Fruit fly (Drosophila melanogaster): ENCODE data around the gene Invadolysin.

The Invadolysin gene

DNA sequence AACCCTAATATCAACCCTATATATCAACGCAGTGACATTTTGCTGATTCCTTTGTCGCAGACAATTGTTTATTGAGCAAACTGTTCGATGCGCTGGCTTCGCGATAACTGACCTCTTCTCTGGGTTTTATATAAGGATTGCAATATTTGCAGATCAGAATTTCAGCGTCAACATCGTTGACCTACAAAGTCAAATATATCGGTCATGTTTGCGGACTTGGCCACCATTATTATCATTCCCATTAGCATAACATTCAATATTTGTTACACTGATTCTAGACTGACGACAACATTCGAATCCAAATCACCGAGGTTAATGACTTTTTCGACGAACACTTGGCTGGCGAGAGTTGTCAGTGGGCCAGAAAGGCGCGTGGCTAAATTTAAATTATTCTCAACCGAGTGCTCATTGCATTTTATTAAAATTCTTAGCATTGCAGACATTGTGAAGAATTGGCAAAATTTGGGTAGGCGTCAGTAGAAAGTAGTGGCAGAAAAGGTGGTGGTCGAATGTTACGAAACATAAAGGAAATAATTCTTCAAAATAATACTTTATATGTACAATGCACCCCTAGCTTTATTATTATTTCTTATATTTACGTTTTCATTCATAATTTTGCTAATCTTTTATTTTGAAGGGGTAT lies 24.8 kb downstream of the Invadolysin start:
- no peak for TF ChIP-seq CG4496 (GFP tag; IDR thresholded peaks at IDR 0.05)
- TF ChIP-seq CG15710 (tag; optimal IDR thresholded peaks at IDR 0.05): no peak
- TF ChIP-seq EcR (GFP tag; optimal IDR thresholded peaks at IDR 0.05): peak; percentile 73

DNA sequence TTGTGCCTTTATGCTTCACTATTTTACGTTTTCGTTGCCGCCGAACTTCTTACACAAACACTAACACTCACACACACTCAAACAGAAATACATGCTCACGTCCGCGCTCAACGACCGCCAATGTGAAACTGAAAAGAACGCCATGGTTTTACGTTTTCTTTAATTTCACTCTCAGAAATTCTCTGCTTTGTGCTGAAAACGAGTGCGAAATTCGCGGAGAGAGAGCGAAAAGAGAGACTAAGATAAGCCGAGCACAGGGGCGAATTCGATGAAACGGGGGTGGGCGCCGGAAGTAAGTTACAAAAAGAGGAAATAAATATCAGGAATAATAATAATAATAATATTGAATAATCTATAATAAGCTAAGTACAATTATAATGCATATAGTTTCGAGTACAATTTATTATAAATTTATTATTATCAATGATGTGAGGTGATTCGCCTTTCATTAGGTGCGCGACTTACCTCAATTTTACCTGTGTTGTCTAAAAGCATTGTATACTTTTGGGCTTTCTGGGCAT lies 25.9 kb downstream of the Invadolysin start, which contains the start of gene Best1:
Best1 (minus strand) TSS at position 132 of the 521 bp plus-strand sequence.
- peak; percentile 94 for TF ChIP-seq fd96Ca (GFP tag; IDR thresholded peaks at IDR 0.05)
- TF ChIP-seq CG8159 (tag; optimal IDR thresholded peaks at IDR 0.05): peak; percentile 91
- TF ChIP-seq CG4496 (GFP tag; IDR thresholded peaks at IDR 0.05): peak; percentile 95
- TF ChIP-seq CG14655 (GFP tag; optimal IDR thresholded peaks at IDR 0.05): peak; percentile 90
- peak; percentile 93 for TF ChIP-seq Pif1A (GFP tag; optimal IDR thresholded peaks at IDR 0.05)
- TF ChIP-seq CG12605 (GFP tag; IDR thresholded peaks at IDR 0.05): peak; percentile 86
- TF ChIP-seq gl (tag; optimal IDR thresholded peaks at IDR 0.05): peak; percentile 79
- peak; percentile 95 for TF ChIP-seq CG32121 (GFP tag; IDR thresholded peaks at IDR 0.05)
- peak; percentile 95 for TF ChIP-seq Ets98B (GFP tag; IDR thresholded peaks at IDR 0.05)
- TF ChIP-seq CG17806 (tag; optimal IDR thresholded peaks at IDR 0.05): peak; percentile 90
- peak; percentile 86 for TF ChIP-seq CG15710 (tag; optimal IDR thresholded peaks at IDR 0.05)
- TF ChIP-seq CG10348 (GFP tag; IDR thresholded peaks at IDR 0.05): peak; percentile 59
- peak; percentile 95 for TF ChIP-seq Pif1B (GFP tag; optimal IDR thresholded peaks at IDR 0.05)
- peak; percentile 83 for TF ChIP-seq EcR (GFP tag; optimal IDR thresholded peaks at IDR 0.05)
- TF ChIP-seq rn (GFP tag; IDR thresholded peaks at IDR 0.05): peak; percentile 67; the same call in 1 of the 2 replicates
- TF ChIP-seq Snoo (tag; optimal IDR thresholded peaks at IDR 0.05): peak; percentile 93
- TF ChIP-seq CG13204 (GFP tag; optimal IDR thresholded peaks at IDR 0.05): peak; percentile 77
- peak; percentile 81 for TF ChIP-seq CG34367 (tag; optimal IDR thresholded peaks at IDR 0.05)
- TF ChIP-seq CG9948 (tag; optimal IDR thresholded peaks at IDR 0.05): peak; percentile 86
- TF ChIP-seq D1 (tag; optimal IDR thresholded peaks at IDR 0.05): peak; percentile 94
- TF ChIP-seq CG8301 (tag; optimal IDR thresholded peaks at IDR 0.05): peak; percentile 90

dm6 chr3R:10176927-10177511 lies 32.6 kb downstream of the Invadolysin start:
- TF ChIP-seq CG32121 (GFP tag; IDR thresholded peaks at IDR 0.05) (no peak), CG10348 (GFP tag; IDR thresholded peaks at IDR 0.05) (no peak), CG9948 (tag; optimal IDR thresholded peaks at IDR 0.05) (peak; percentile 46), Pif1A (GFP tag; optimal IDR thresholded peaks at IDR 0.05) (peak; percentile 32), CG8159 (tag; optimal IDR thresholded peaks at IDR 0.05) (peak; percentile 79), CG8301 (tag; optimal IDR thresholded peaks at IDR 0.05) (peak; percentile 8), CG4496 (GFP tag; IDR thresholded peaks at IDR 0.05) (no peak), CG17806 (tag; optimal IDR thresholded peaks at IDR 0.05) (peak; percentile 46), CG34367 (tag; optimal IDR thresholded peaks at IDR 0.05) (peak; percentile 44), CG15710 (tag; optimal IDR thresholded peaks at IDR 0.05) (peak; percentile 65), gl (tag; optimal IDR thresholded peaks at IDR 0.05) (no peak), EcR (GFP tag; optimal IDR thresholded peaks at IDR 0.05) (no peak), fd96Ca (GFP tag; IDR thresholded peaks at IDR 0.05) (no peak), D1 (tag; optimal IDR thresholded peaks at IDR 0.05) (no peak), Pif1B (GFP tag; optimal IDR thresholded peaks at IDR 0.05) (peak; percentile 28), rn (GFP tag; IDR thresholded peaks at IDR 0.05) (no peak), CG13204 (GFP tag; optimal IDR thresholded peaks at IDR 0.05) (peak; percentile 1), CG14655 (GFP tag; optimal IDR thresholded peaks at IDR 0.05) (peak; percentile 53), Ets98B (GFP tag; IDR thresholded peaks at IDR 0.05) (no peak), CG12605 (GFP tag; IDR thresholded peaks at IDR 0.05) (no peak), Snoo (tag; optimal IDR thresholded peaks at IDR 0.05) (no peak)

dm6 chr3R:10185986-10186385 lies 41.5 kb downstream of the Invadolysin start:
- TF ChIP-seq CG8159 (tag; optimal IDR thresholded peaks at IDR 0.05) (no peak), EcR (GFP tag; optimal IDR thresholded peaks at IDR 0.05) (no peak), Snoo (tag; optimal IDR thresholded peaks at IDR 0.05) (no peak), CG4496 (GFP tag; IDR thresholded peaks at IDR 0.05) (no peak)

- TF ChIP-seq Snoo (tag; optimal IDR thresholded peaks at IDR 0.05): peak; percentile 48
- peak; percentile 47 for TF ChIP-seq EcR (GFP tag; optimal IDR thresholded peaks at IDR 0.05)
- TF ChIP-seq Pif1A (GFP tag; optimal IDR thresholded peaks at IDR 0.05): no peak
- TF ChIP-seq CG8159 (tag; optimal IDR thresholded peaks at IDR 0.05): peak; percentile 19
- peak; percentile 11; the same call in 1 of the 2 replicates for TF ChIP-seq rn (GFP tag; IDR thresholded peaks at IDR 0.05)
- TF ChIP-seq CG9948 (tag; optimal IDR thresholded peaks at IDR 0.05): peak; percentile 33
- TF ChIP-seq CG14655 (GFP tag; optimal IDR thresholded peaks at IDR 0.05): no peak
- peak; percentile 41 for TF ChIP-seq CG15710 (tag; optimal IDR thresholded peaks at IDR 0.05)
- no peak for TF ChIP-seq CG8301 (tag; optimal IDR thresholded peaks at IDR 0.05)
- peak; percentile 86 for TF ChIP-seq gl (tag; optimal IDR thresholded peaks at IDR 0.05)
- TF ChIP-seq CG13204 (GFP tag; optimal IDR thresholded peaks at IDR 0.05): peak; percentile 60
- no peak; the same call in 2 of the 3 replicates for TF ChIP-seq fd96Ca (GFP tag; IDR thresholded peaks at IDR 0.05)
- peak; percentile 86 for TF ChIP-seq CG12605 (GFP tag; IDR thresholded peaks at IDR 0.05)
- no peak for TF ChIP-seq Pif1B (GFP tag; optimal IDR thresholded peaks at IDR 0.05)
- peak; percentile 13; the same call in 1 of the 2 replicates for TF ChIP-seq CG32121 (GFP tag; IDR thresholded peaks at IDR 0.05)
- peak; percentile 71 for TF ChIP-seq D1 (tag; optimal IDR thresholded peaks at IDR 0.05)
- no peak for TF ChIP-seq CG10348 (GFP tag; IDR thresholded peaks at IDR 0.05)
- TF ChIP-seq CG4496 (GFP tag; IDR thresholded peaks at IDR 0.05): peak; percentile 69; the same call in 2 of the 3 replicates
- TF ChIP-seq Ets98B (GFP tag; IDR thresholded peaks at IDR 0.05): peak; percentile 79
- TF ChIP-seq CG17806 (tag; optimal IDR thresholded peaks at IDR 0.05): peak; percentile 52
- TF ChIP-seq CG34367 (tag; optimal IDR thresholded peaks at IDR 0.05): peak; percentile 51
Measured at dm6 chr3R:10189520-10189919, 45.1 kb downstream of the Invadolysin start, which contains the start of gene CG12814. Gene CG12814, minus strand, starts transcription at chr3R:10189603.
